Worm (Caenorhabditis elegans) whole organism, L3 larva: ENCODE measurements around the gene R03G5.6.

Experiments
- ceh-9 ChIP-seq: sonication (generic microtip); optimal IDR thresholded peaks from 2 replicates; lab custom pipeline; 2018; ENCODE audit warnings: missing biosample characterization, missing genetic modification characterization
- egl-27 ChIP-seq: sonication (generic microtip); optimal IDR thresholded peaks from 4 replicates; lab custom pipeline; 2017; ENCODE audit warnings: missing biosample characterization, missing genetic modification reagents, missing genetic modification characterization
- fos-1 ChIP-seq: fragments of 150-350 bp; optimal IDR thresholded peaks from 2 replicates; lab custom pipeline; 2014; ENCODE audit warnings: missing biosample characterization, missing genetic modification characterization
- lsy-12 ChIP-seq: sonication (generic microtip); optimal IDR thresholded peaks from 2 replicates; lab custom pipeline; 2016; ENCODE audit warnings: mild to moderate bottlenecking, missing genetic modification characterization, missing compliant biosample characterization
- nhr-12 ChIP-seq: fragments of 150-350 bp; optimal IDR thresholded peaks from 2 replicates; lab custom pipeline; 2014; ENCODE audit warnings: missing biosample characterization, missing genetic modification characterization
- nhr-23 ChIP-seq: fragments of 150-350 bp; optimal IDR thresholded peaks from 2 replicates; lab custom pipeline; 2014; ENCODE audit warnings: missing biosample characterization, missing genetic modification reagents, missing genetic modification characterization
- nhr-77 ChIP-seq: fragments of 150-350 bp; optimal IDR thresholded peaks from 2 replicates; lab custom pipeline; 2014; ENCODE audit warnings: missing biosample characterization, missing genetic modification characterization
- pqm-1 ChIP-seq: fragments of 150-350 bp; optimal IDR thresholded peaks from 2 replicates; lab custom pipeline; 2017; ENCODE audit warnings: missing biosample characterization, missing genetic modification characterization, inconsistent platforms

DNA sequence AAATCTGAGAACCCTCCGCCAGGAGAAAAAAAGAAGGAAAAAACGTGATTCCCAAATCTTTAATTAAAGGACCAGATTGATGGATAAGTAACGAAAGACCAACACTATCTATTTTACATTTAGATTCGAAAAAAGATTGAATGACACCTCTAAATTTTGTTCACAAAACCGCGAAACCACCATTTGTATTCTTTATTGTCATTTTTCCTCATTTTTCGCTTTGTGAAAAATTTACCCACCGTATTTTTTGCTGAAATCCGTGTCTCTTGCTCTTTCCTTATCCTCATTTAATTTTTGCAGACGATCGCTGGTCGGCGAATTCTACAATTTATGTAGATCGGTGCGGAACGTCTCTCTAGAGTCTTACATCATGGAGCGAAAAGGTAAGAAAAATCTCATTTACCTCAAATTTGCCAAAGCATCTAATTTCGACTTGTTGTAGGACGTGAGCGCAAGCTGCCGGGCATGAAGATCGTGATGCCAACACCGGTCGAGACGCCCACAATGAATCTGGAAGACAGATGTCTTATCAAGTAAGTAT lies at the start of gene R03G5.6, which contains the start of gene sek-1:
- TF ChIP-seq lsy-12 (tag; lab: Kevin White, UChicago) (no peak), fos-1 (tag; lab: Kevin White, UChicago) (no peak), ceh-9 (tag; lab: Kevin White, UChicago) (no peak), nhr-77 (tag; lab: Kevin White, UChicago) (no peak), nhr-12 (no peak), nhr-23 (tag; lab: Kevin White, UChicago) (no peak), egl-27 (tag; lab: Kevin White, UChicago) (no peak), pqm-1 (tag; lab: Kevin White, UChicago) (no peak)
